Worm (Caenorhabditis elegans) whole organism, L4 larva: ENCODE measurements around the gene pag-3.

Experiments used
- ama-1 ChIP-seq: fragments of 150-350 bp; optimal IDR thresholded peaks from 2 replicates; lab custom pipeline; 2014; ENCODE audit warnings: inconsistent platforms, mixed read lengths
- nhr-11 ChIP-seq: fragments of 150-350 bp; optimal IDR thresholded peaks from 2 replicates; lab custom pipeline; 2014; ENCODE audit warnings: missing biosample characterization, missing genetic modification characterization
- skn-1 ChIP-seq: fragments of 150-350 bp; optimal IDR thresholded peaks from 2 replicates; lab custom pipeline; 2014; ENCODE audit warnings: missing biosample characterization, missing genetic modification characterization
- ztf-11 ChIP-seq: fragments of 150-350 bp; optimal IDR thresholded peaks from 2 replicates; lab custom pipeline; 2014; ENCODE audit warnings: missing biosample characterization, missing genetic modification characterization

ce11 chrX:14922758-14923157 lies 31.7 kb downstream of the pag-3 start:
- TF ChIP-seq nhr-11 (tag; lab: Kevin White, UChicago) (no peak), skn-1 (tag; lab: Kevin White, UChicago) (no peak), ama-1 (lab: Kevin White, UChicago) (no peak), ztf-11 (no peak)
